Fruit fly (Drosophila melanogaster): ENCODE data around the gene d-cup.
A peak's percentile ranks its signal among the peaks of the same experiment; 100 is the strongest.

dm6 chr3R:12857527-12857926 lies 34.2 kb upstream of the d-cup start:
- TF ChIP-seq bab1 (GFP tag; optimal IDR thresholded peaks at IDR 0.05), result no peak
- no peak for TF ChIP-seq CG33017 (tag; optimal IDR thresholded peaks at IDR 0.05)
- no peak for TF ChIP-seq CG7101 (tag; optimal IDR thresholded peaks at IDR 0.05)
- peak; percentile 41 for TF ChIP-seq cic (GFP tag; optimal IDR thresholded peaks at IDR 0.05)
- no peak for TF ChIP-seq cnc (optimal IDR thresholded peaks at IDR 0.05)
- TF ChIP-seq Mnt (GFP tag; optimal IDR thresholded peaks at IDR 0.05), result no peak
- peak; percentile 83 for TF ChIP-seq kay (GFP tag; ENCODE audit: borderline replicate concordance)
- no peak for TF ChIP-seq CG11617 (GFP tag; optimal IDR thresholded peaks at IDR 0.05)
- no peak for TF ChIP-seq Hr96 (GFP tag; optimal IDR thresholded peaks at IDR 0.05)
- peak; percentile 75 for TF ChIP-seq pad (GFP tag; optimal IDR thresholded peaks at IDR 0.05)
- TF ChIP-seq tj (GFP tag; optimal IDR thresholded peaks at IDR 0.05), result no peak
